Worm (Caenorhabditis elegans): ENCODE data around the gene Y49E10.21.
A peak's percentile ranks its signal among the peaks of the same experiment; 100 is the strongest.

DNA sequence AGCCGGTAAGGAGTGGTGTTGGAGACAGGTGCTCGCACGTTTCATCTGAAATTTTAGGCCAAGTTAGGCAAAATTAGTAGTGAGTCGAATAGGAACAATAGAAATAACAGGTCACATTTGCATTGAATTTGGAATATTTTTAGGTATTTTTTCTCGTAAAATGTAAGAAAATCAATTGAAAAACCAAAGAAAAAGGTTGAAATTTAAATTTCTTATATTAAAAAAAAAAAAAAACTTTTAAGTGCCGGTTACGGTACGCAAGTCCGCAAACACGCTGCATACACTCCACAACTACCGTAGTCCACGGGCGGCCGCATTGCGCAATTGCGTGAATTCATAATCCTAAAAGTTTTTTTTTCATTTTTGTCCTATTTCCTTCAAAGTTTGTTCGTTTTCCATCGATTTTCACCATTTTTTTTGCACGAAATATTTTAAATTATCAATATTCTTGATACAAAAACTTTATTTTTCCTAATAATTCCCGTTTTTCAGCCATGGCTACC is 38.2 kb downstream of the Y49E10.21 start, which contains the start of the genes Y111B2A.1 and Y111B2A.2:
- TF ChIP-seq him-1 (tag; optimal IDR thresholded peaks at IDR 0.05), result no peak
- no peak for TF ChIP-seq dao-5 (tag; optimal IDR thresholded peaks at IDR 0.05)
- TF ChIP-seq W03F9.2 (tag; optimal IDR thresholded peaks at IDR 0.05), result peak; percentile 9

Measured in whole organism, L4/young adult.